Fruit fly (Drosophila melanogaster) whole organism, embryonic: ENCODE results near the gene CG42827.

ENCODE experiments used
- Atf6 ChIP-seq: fragments of 200-800 bp; sonication (Bioruptor generic); IDR thresholded peaks from 2 replicates; pipeline ENCODE4 v1.3.6; 2022; ENCODE audit warnings: missing biosample characterization, missing genetic modification characterization
- CG11456 ChIP-seq: fragments of 200-800 bp; sonication (Bioruptor generic); IDR thresholded peaks from 3 replicates; pipeline ENCODE4 v1.3.6; 2022; ENCODE audit warnings: missing biosample characterization, missing genetic modification characterization
- CG12071 ChIP-seq: fragments of 200-800 bp; sonication (Bioruptor generic); optimal IDR thresholded peaks from 3 replicates; lab custom pipeline; 2018; ENCODE audit warnings: missing biosample characterization, mild to moderate bottlenecking, missing genetic modification characterization
- CG12744 ChIP-seq: fragments of 200-800 bp; sonication (Bioruptor generic); optimal IDR thresholded peaks from 2 replicates; lab custom pipeline; 2016; ENCODE audit warnings: missing biosample characterization, missing genetic modification characterization
- CG12769 ChIP-seq: fragments of 200-800 bp; sonication (Bioruptor generic); optimal IDR thresholded peaks from 2 replicates; lab custom pipeline; 2019; ENCODE audit warnings: missing biosample characterization, mild to moderate bottlenecking, missing genetic modification characterization, moderate library complexity
- CG13775 ChIP-seq: fragments of 200-800 bp; sonication (Bioruptor generic); optimal IDR thresholded peaks from 3 replicates; lab custom pipeline; 2017; ENCODE audit warnings: missing biosample characterization, mild to moderate bottlenecking, missing genetic modification characterization
- CG14014 ChIP-seq: fragments of 200-800 bp; sonication (Bioruptor generic); IDR thresholded peaks from 2 replicates; pipeline ENCODE4 v1.3.6; 2022; ENCODE audit warnings: missing biosample characterization, missing genetic modification characterization
- CG14441 ChIP-seq: fragments of 200-800 bp; sonication (Bioruptor generic); IDR thresholded peaks from 2 replicates; pipeline ENCODE4 v1.3.6; 2022; ENCODE audit warnings: missing biosample characterization, missing genetic modification characterization
- CG17912 ChIP-seq: fragments of 200-800 bp; sonication (Bioruptor generic); optimal IDR thresholded peaks from 2 replicates; lab custom pipeline; 2018; ENCODE audit warnings: missing biosample characterization, mild to moderate bottlenecking, missing genetic modification characterization
- CG18011 ChIP-seq: fragments of 200-800 bp; sonication (Bioruptor generic); optimal IDR thresholded peaks from 2 replicates; lab custom pipeline; 2017; ENCODE audit warnings: missing biosample characterization, missing genetic modification characterization, mild to moderate bottlenecking, moderate library complexity, missing genotype
- CG30403 ChIP-seq: fragments of 200-800 bp; sonication (Bioruptor generic); optimal IDR thresholded peaks from 3 replicates; lab custom pipeline; 2016; ENCODE audit warnings: missing biosample characterization, missing genetic modification characterization
- CG31224 ChIP-seq: fragments of 200-800 bp; sonication (Bioruptor generic); IDR thresholded peaks from 2 replicates; pipeline ENCODE4 v1.3.6; 2022; ENCODE audit warnings: missing biosample characterization, missing genetic modification characterization
- CG3163 ChIP-seq: fragments of 200-800 bp; sonication (Bioruptor generic); optimal IDR thresholded peaks from 3 replicates; lab custom pipeline; 2016; ENCODE audit warnings: missing biosample characterization, missing genetic modification characterization
- CG32767 ChIP-seq: fragments of 200-800 bp; sonication (Bioruptor generic); IDR thresholded peaks from 2 replicates; pipeline ENCODE4 v1.3.6; 2022; ENCODE audit warnings: missing biosample characterization, missing genetic modification characterization
- CG3726 ChIP-seq: fragments of 200-800 bp; sonication (Bioruptor generic); IDR thresholded peaks from 3 replicates; pipeline ENCODE4, ENCODE4 v1.3.6; 2022; ENCODE audit warnings: missing biosample characterization, missing genetic modification characterization
- CG4328 ChIP-seq: fragments of 200-800 bp; sonication (Bioruptor generic); optimal IDR thresholded peaks from 3 replicates; lab custom pipeline; 2017; ENCODE audit warnings: missing biosample characterization, missing genetic modification reagents, missing genetic modification characterization
- CG4617 ChIP-seq: fragments of 200-800 bp; sonication (Bioruptor generic); optimal IDR thresholded peaks from 3 replicates; lab custom pipeline; 2016; ENCODE audit warnings: missing biosample characterization, missing genetic modification characterization, borderline replicate concordance
- CG5245 ChIP-seq: fragments of 200-800 bp; sonication (Bioruptor generic); optimal IDR thresholded peaks from 3 replicates; lab custom pipeline; 2016; ENCODE audit warnings: missing biosample characterization, missing genetic modification characterization
- CG6683 ChIP-seq: fragments of 200-800 bp; sonication (Bioruptor generic); optimal IDR thresholded peaks from 2 replicates; lab custom pipeline; 2017; ENCODE audit warnings: missing biosample characterization, mild to moderate bottlenecking, missing genetic modification characterization, missing genetic modification reagents
- CG6854 ChIP-seq: fragments of 200-800 bp; sonication (Bioruptor generic); optimal IDR thresholded peaks from 3 replicates; lab custom pipeline; 2017; ENCODE audit warnings: missing biosample characterization, mild to moderate bottlenecking, missing genetic modification characterization
- CG8089 ChIP-seq: fragments of 200-800 bp; sonication (Bioruptor generic); optimal IDR thresholded peaks from 3 replicates; lab custom pipeline; 2016; ENCODE audit warnings: missing biosample characterization, missing genetic modification characterization
- CG9797 ChIP-seq: fragments of 200-800 bp; sonication (Bioruptor generic); optimal IDR thresholded peaks from 3 replicates; lab custom pipeline; 2018; ENCODE audit warnings: missing biosample characterization, mild to moderate bottlenecking, missing genetic modification characterization
- CG9817 ChIP-seq: fragments of 200-800 bp; sonication (Bioruptor generic); optimal IDR thresholded peaks from 2 replicates; lab custom pipeline; 2018; ENCODE audit warnings: missing biosample characterization, mild to moderate bottlenecking, missing genetic modification characterization, moderate library complexity
- Dbx ChIP-seq: fragments of 200-800 bp; sonication (Bioruptor generic); IDR thresholded peaks from 3 replicates; pipeline ENCODE4 v1.3.6; 2022; ENCODE audit warnings: missing biosample characterization, missing genetic modification characterization
- Gug ChIP-seq: fragments of 200-800 bp; sonication (Bioruptor generic); IDR thresholded peaks from 4 replicates; pipeline ENCODE4 v1.3.6; 2022; ENCODE audit warnings: missing biosample characterization, missing genetic modification characterization
- Hey ChIP-seq: fragments of 200-800 bp; sonication (Bioruptor generic); optimal IDR thresholded peaks from 3 replicates; lab custom pipeline; 2018; ENCODE audit warnings: missing biosample characterization, mild to moderate bottlenecking, missing genetic modification characterization
- HmgD ChIP-seq: fragments of 200-800 bp; sonication (Bioruptor generic); optimal IDR thresholded peaks from 3 replicates; lab custom pipeline; 2016; ENCODE audit warnings: missing biosample characterization, missing genetic modification characterization
- Lhr ChIP-seq: fragments of 200-800 bp; sonication (Bioruptor generic); optimal IDR thresholded peaks from 3 replicates; lab custom pipeline; 2017; ENCODE audit warnings: mild to moderate bottlenecking, missing biosample characterization, missing genetic modification reagents, missing genetic modification characterization
- Rfx ChIP-seq: fragments of 200-800 bp; sonication (Bioruptor generic); IDR thresholded peaks from 2 replicates; pipeline ENCODE4 v1.3.6; 2022; ENCODE audit warnings: missing biosample characterization, missing genetic modification characterization
- Xrp1 ChIP-seq: fragments of 200-800 bp; sonication (Bioruptor generic); IDR thresholded peaks from 2 replicates; pipeline ENCODE4 v1.3.6; 2022; ENCODE audit warnings: missing biosample characterization, missing genetic modification characterization
- al ChIP-seq: fragments of 200-800 bp; sonication (Bioruptor generic); IDR thresholded peaks from 2 replicates; pipeline ENCODE4 v1.3.6; 2022; ENCODE audit warnings: missing biosample characterization, missing genetic modification characterization
- chm ChIP-seq: fragments of 200-800 bp; sonication (Bioruptor generic); IDR thresholded peaks from 2 replicates; pipeline ENCODE4 v1.3.6; 2022; ENCODE audit warnings: missing biosample characterization, missing genetic modification characterization
- chn ChIP-seq: fragments of 200-800 bp; sonication (Bioruptor generic); optimal IDR thresholded peaks from 2 replicates; lab custom pipeline; 2016; ENCODE audit warnings: missing biosample characterization, missing genetic modification characterization
- dysf ChIP-seq: fragments of 200-800 bp; sonication (Bioruptor generic); IDR thresholded peaks from 3 replicates; pipeline ENCODE4 v1.3.6; 2022; ENCODE audit warnings: missing biosample characterization, missing genetic modification characterization
- exex ChIP-seq: fragments of 200-800 bp; sonication (Bioruptor generic); optimal IDR thresholded peaks from 4 replicates; lab custom pipeline; 2018; ENCODE audit warnings: missing biosample characterization, mild to moderate bottlenecking, missing genetic modification characterization, moderate library complexity
- fd64A ChIP-seq: fragments of 200-800 bp; sonication (Bioruptor generic); optimal IDR thresholded peaks from 3 replicates; lab custom pipeline; 2018; ENCODE audit warnings: missing biosample characterization, mild to moderate bottlenecking, missing genetic modification characterization
- gce ChIP-seq: fragments of 200-800 bp; sonication (Bioruptor generic); IDR thresholded peaks from 3 replicates; pipeline ENCODE4 v1.3.6; 2022; ENCODE audit warnings: missing biosample characterization, missing genetic modification characterization
- h ChIP-seq: fragments of >200 bp; optimal IDR thresholded peaks from 2 replicates; lab custom pipeline; 2017
- insv ChIP-seq, 2 experiments: fragments of 200-800 bp; sonication (Bioruptor generic); optimal IDR thresholded peaks; 3 replicates each; lab custom pipeline; 2016 to 2018; ENCODE audit warnings: missing biosample characterization in 2 of 2, missing genetic modification characterization in 2 of 2
- maf-S ChIP-seq: fragments of 200-800 bp; sonication (Bioruptor generic); optimal IDR thresholded peaks from 2 replicates; lab custom pipeline; 2016; ENCODE audit warnings: missing biosample characterization, missing genetic modification characterization
- nmo ChIP-seq: fragments of 200-800 bp; sonication (Bioruptor generic); optimal IDR thresholded peaks from 2 replicates; lab custom pipeline; 2018; ENCODE audit warnings: missing biosample characterization, mild to moderate bottlenecking, missing genetic modification characterization, moderate library complexity
- pan ChIP-seq, 4 experiments: fragments of >200 bp in 3 of 4; fragments of 200-800 bp in 1 of 4; sonication (Bioruptor generic) in 1 of 4; optimal IDR thresholded peaks in 3 of 4; IDR thresholded peaks in 1 of 4; 2 replicates each; pipeline versions ENCODE4 v1.3.6 to Lab custom; 2017 to 2022; ENCODE audit warnings: missing biosample characterization in 2 of 4, missing genetic modification characterization in 2 of 4, mixed read lengths in 1 of 4
- pita ChIP-seq: fragments of 200-800 bp; sonication (Bioruptor generic); optimal IDR thresholded peaks from 2 replicates; lab custom pipeline; 2017; ENCODE audit warnings: missing biosample characterization, mild to moderate bottlenecking, missing genetic modification characterization
- slou ChIP-seq: fragments of 200-800 bp; sonication (Bioruptor generic); optimal IDR thresholded peaks from 3 replicates; lab custom pipeline; 2016; ENCODE audit warnings: missing biosample characterization, missing genetic modification characterization
- sqz ChIP-seq: fragments of 200-800 bp; sonication (Bioruptor generic); optimal IDR thresholded peaks from 3 replicates; lab custom pipeline; 2018; ENCODE audit warnings: missing biosample characterization, mild to moderate bottlenecking, missing genetic modification characterization
- tgo ChIP-seq: fragments of 200-800 bp; sonication (Bioruptor generic); IDR thresholded peaks from 3 replicates; pipeline ENCODE4 v1.3.6; 2022; ENCODE audit warnings: missing biosample characterization, missing genetic modification characterization
- trh ChIP-seq: fragments of 200-800 bp; sonication (Bioruptor generic); optimal IDR thresholded peaks from 2 replicates; lab custom pipeline; 2016; ENCODE audit warnings: missing biosample characterization, missing genetic modification characterization
- unc-4 ChIP-seq: fragments of 200-800 bp; sonication (Bioruptor generic); IDR thresholded peaks from 2 replicates; pipeline ENCODE4 v1.3.6; 2022; ENCODE audit warnings: missing biosample characterization, missing genetic modification characterization; ENCODE audit not compliant: partially characterized antibody
- vfl ChIP-seq: fragments of 200-800 bp; sonication (Bioruptor generic); optimal IDR thresholded peaks from 2 replicates; lab custom pipeline; 2016; ENCODE audit warnings: missing biosample characterization, missing genetic modification characterization
- zen ChIP-seq: fragments of 200-800 bp; sonication (Bioruptor generic); optimal IDR thresholded peaks from 3 replicates; lab custom pipeline; 2018; ENCODE audit warnings: missing biosample characterization, mild to moderate bottlenecking, missing genetic modification characterization, moderate library complexity
- zen2 ChIP-seq: fragments of 200-800 bp; sonication (Bioruptor generic); IDR thresholded peaks from 3 replicates; pipeline ENCODE4 v1.3.6; 2022; ENCODE audit warnings: missing biosample characterization, missing genetic modification characterization; ENCODE audit not compliant: partially characterized antibody

The CG42827 gene

DNA sequence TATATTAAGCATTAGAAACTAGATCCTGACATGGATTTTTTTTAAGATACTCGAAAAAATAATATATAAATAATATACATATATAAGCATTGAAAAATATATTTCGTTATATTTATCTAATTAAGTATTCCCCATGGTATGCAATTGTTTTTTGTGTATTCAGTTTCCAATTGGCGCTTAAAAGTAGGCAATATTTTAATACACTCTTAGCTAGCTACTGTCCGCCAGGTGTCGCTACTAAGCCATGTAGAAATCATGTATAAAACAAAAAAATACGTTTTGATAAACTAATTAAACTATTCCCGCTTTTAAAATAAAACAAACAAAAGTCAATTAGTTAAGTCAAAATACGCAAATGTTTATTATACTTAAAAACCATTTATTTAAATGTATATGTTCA is 41.4 kb upstream of the CG42827 start (continued):
- peak in 1 of 2 experiments; percentile 62 for TF ChIP-seq insv (GFP tag; optimal IDR thresholded peaks at IDR 0.05; lab: Kevin White, UChicago)
- TF ChIP-seq CG3163 (GFP tag; lab: Kevin White, UChicago): no peak
- no peak for TF ChIP-seq chm (GFP tag; lab: Robert Waterston, UW)
- TF ChIP-seq CG31224: no peak
- no peak for TF ChIP-seq maf-S (GFP tag; lab: Kevin White, UChicago)
- peak; percentile 75 for TF ChIP-seq Xrp1 (GFP tag; lab: Robert Waterston, UW)
- TF ChIP-seq zen (tag; lab: Kevin White, UChicago): peak; percentile 84
- TF ChIP-seq CG14441 (GFP tag; lab: Robert Waterston, UW): peak; percentile 28; the same call in 1 of the 2 replicates
- peak; percentile 11 for TF ChIP-seq CG4617
- peak; percentile 61 for TF ChIP-seq Rfx (GFP tag; lab: Robert Waterston, UW)
- no peak for TF ChIP-seq CG9797 (GFP tag; lab: Kevin White, UChicago)
- TF ChIP-seq pan (optimal IDR thresholded peaks at IDR 0.05; lab: Kevin White, UChicago): no peak
- TF ChIP-seq pan (GFP tag; optimal IDR thresholded peaks at IDR 0.05 in 1 of 2, IDR thresholded peaks at IDR 0.05 in 1 of 2): peak in 1 of 2 experiments; percentile 11
- TF ChIP-seq Dbx (GFP tag; lab: Robert Waterston, UW): no peak
- TF ChIP-seq Hey (tag; lab: Kevin White, UChicago): no peak
- no peak for TF ChIP-seq pita (GFP tag; lab: Kevin White, UChicago)
- no peak for TF ChIP-seq Gug (GFP tag; lab: Robert Waterston, UW)
- TF ChIP-seq CG6683 (GFP tag; lab: Kevin White, UChicago): peak; percentile 7
- peak; percentile 34; the same call in 1 of the 3 replicates for TF ChIP-seq dysf (GFP tag; lab: Robert Waterston, UW)
- TF ChIP-seq CG12769 (tag; lab: Kevin White, UChicago): no peak
- no peak for TF ChIP-seq trh (GFP tag; lab: Kevin White, UChicago)
- peak; percentile 48 for TF ChIP-seq CG4328 (GFP tag; lab: Kevin White, UChicago)
- TF ChIP-seq Lhr: peak; percentile 57
- no peak for TF ChIP-seq CG3726 (GFP tag; lab: Robert Waterston, UW)
- no peak for TF ChIP-seq Atf6 (GFP tag; lab: Robert Waterston, UW)
- no peak for TF ChIP-seq CG6854
- TF ChIP-seq sqz (GFP tag; lab: Kevin White, UChicago): peak; percentile 52
- TF ChIP-seq slou (GFP tag; lab: Kevin White, UChicago): no peak
- no peak for TF ChIP-seq HmgD (GFP tag; lab: Kevin White, UChicago)
- TF ChIP-seq chn (GFP tag; lab: Kevin White, UChicago): peak; percentile 50
- no peak for TF ChIP-seq gce (GFP tag; lab: Robert Waterston, UW)
- no peak for TF ChIP-seq zen2 (GFP tag; lab: Robert Waterston, UW)
- TF ChIP-seq CG32767 (GFP tag; lab: Robert Waterston, UW): no peak
- TF ChIP-seq CG11456 (GFP tag; lab: Robert Waterston, UW): peak; percentile 65; the same call in 1 of the 3 replicates
- no peak for TF ChIP-seq vfl (GFP tag; lab: Kevin White, UChicago)
- TF ChIP-seq nmo: peak; percentile 31
- 0 out of 3 replicates have a peak, but pooled peaks have one; percentile 13 for TF ChIP-seq tgo (GFP tag; lab: Robert Waterston, UW)
- peak; percentile 35 for TF ChIP-seq exex (tag; lab: Kevin White, UChicago)
- peak; percentile 1 for TF ChIP-seq CG30403 (GFP tag; lab: Kevin White, UChicago)
- peak; percentile 56 for TF ChIP-seq CG5245 (GFP tag; lab: Kevin White, UChicago)
- TF ChIP-seq CG12744 (GFP tag; lab: Kevin White, UChicago): no peak
- TF ChIP-seq h (lab: Kevin White, UChicago): no peak
- peak; percentile 54 for TF ChIP-seq CG12071 (GFP tag; lab: Kevin White, UChicago)
- no peak for TF ChIP-seq unc-4 (GFP tag; lab: Robert Waterston, UW)
- TF ChIP-seq CG14014 (GFP tag; lab: Robert Waterston, UW): peak; percentile 36; the same call in 1 of the 2 replicates
- TF ChIP-seq CG8089: peak; percentile 23
- no peak for TF ChIP-seq al
- TF ChIP-seq CG13775 (GFP tag; lab: Kevin White, UChicago): peak; percentile 32
- TF ChIP-seq CG18011: no peak
- no peak for TF ChIP-seq CG9817 (tag; lab: Kevin White, UChicago)
- TF ChIP-seq CG17912: peak; percentile 79
- TF ChIP-seq fd64A (GFP tag; lab: Kevin White, UChicago): no peak
